Fruit fly (Drosophila melanogaster): ENCODE measurements around the gene eIF3h.

dm6 chr2L:5092597-5092991 lies 39.7 kb upstream of the eIF3h start:
- TF ChIP-seq psq (optimal IDR thresholded peaks at IDR 0.05): no peak
- TF ChIP-seq pan (optimal IDR thresholded peaks at IDR 0.05): no peak
